Fruit fly (Drosophila melanogaster) whole organism, embryonic: ENCODE measurements around the gene Agxt.

Experiments used
- Atf6 ChIP-seq: fragments of 200-800 bp; sonication (Bioruptor generic); IDR thresholded peaks from 2 replicates; pipeline ENCODE4 v1.3.6; 2022; ENCODE audit warnings: missing biosample characterization, missing genetic modification characterization
- Bdp1 ChIP-seq: fragments of 200-800 bp; sonication (Bioruptor generic); optimal IDR thresholded peaks from 3 replicates; lab custom pipeline; 2016; ENCODE audit warnings: missing biosample characterization, missing genetic modification characterization
- Bteb2 ChIP-seq: fragments of 200-800 bp; sonication (Bioruptor generic); optimal IDR thresholded peaks from 2 replicates; lab custom pipeline; 2016; ENCODE audit warnings: missing biosample characterization, missing genetic modification characterization
- CG11560 ChIP-seq: fragments of 200-800 bp; sonication (Bioruptor generic); IDR thresholded peaks from 3 replicates; pipeline ENCODE4 v1.3.6; 2022; ENCODE audit warnings: missing biosample characterization, missing genetic modification characterization
- CG12744 ChIP-seq: fragments of 200-800 bp; sonication (Bioruptor generic); optimal IDR thresholded peaks from 2 replicates; lab custom pipeline; 2016; ENCODE audit warnings: missing biosample characterization, missing genetic modification characterization
- CG13123 ChIP-seq: fragments of 200-800 bp; sonication (Bioruptor generic); optimal IDR thresholded peaks from 2 replicates; lab custom pipeline; 2016; ENCODE audit warnings: missing biosample characterization, missing genetic modification characterization
- CG13287 ChIP-seq: fragments of 200-800 bp; sonication (Bioruptor generic); IDR thresholded peaks from 2 replicates; pipeline ENCODE4 v1.3.6; 2022; ENCODE audit warnings: missing biosample characterization, missing genetic modification characterization; ENCODE audit not compliant: partially characterized antibody
- CG14710 ChIP-seq: fragments of 200-800 bp; sonication (Bioruptor generic); optimal IDR thresholded peaks from 3 replicates; lab custom pipeline; 2019; ENCODE audit warnings: missing biosample characterization, mild to moderate bottlenecking, missing genetic modification characterization, moderate library complexity
- CG16815 ChIP-seq: fragments of 200-800 bp; sonication (Bioruptor generic); optimal IDR thresholded peaks from 3 replicates; lab custom pipeline; 2017; ENCODE audit warnings: missing biosample characterization, mild to moderate bottlenecking, missing genetic modification characterization
- CG18011 ChIP-seq: fragments of 200-800 bp; sonication (Bioruptor generic); optimal IDR thresholded peaks from 2 replicates; lab custom pipeline; 2017; ENCODE audit warnings: missing biosample characterization, missing genetic modification characterization, mild to moderate bottlenecking, moderate library complexity, missing genotype
- CG18599 ChIP-seq: fragments of 200-800 bp; sonication (Bioruptor generic); optimal IDR thresholded peaks from 3 replicates; lab custom pipeline; 2017; ENCODE audit warnings: missing biosample characterization, missing genetic modification characterization, mild to moderate bottlenecking, moderate library complexity, missing genetic modification reagents
- CG2875 ChIP-seq: fragments of 200-800 bp; sonication (Bioruptor generic); optimal IDR thresholded peaks from 2 replicates; lab custom pipeline; 2017; ENCODE audit warnings: missing biosample characterization, mild to moderate bottlenecking, missing genetic modification characterization, missing genetic modification reagents
- CG32532 ChIP-seq: fragments of 200-800 bp; sonication (Bioruptor generic); IDR thresholded peaks from 2 replicates; pipeline ENCODE4 v1.3.6; 2022; ENCODE audit warnings: missing biosample characterization, missing genetic modification characterization
- CG3726 ChIP-seq: fragments of 200-800 bp; sonication (Bioruptor generic); IDR thresholded peaks from 3 replicates; pipeline ENCODE4, ENCODE4 v1.3.6; 2022; ENCODE audit warnings: missing biosample characterization, missing genetic modification characterization
- CG42726 ChIP-seq: fragments of 200-800 bp; sonication (Bioruptor generic); IDR thresholded peaks from 2 replicates; pipeline ENCODE4 v1.3.6; 2022; ENCODE audit warnings: missing biosample characterization, missing genetic modification characterization; ENCODE audit not compliant: partially characterized antibody
- CG6254 ChIP-seq: fragments of 200-800 bp; sonication (Bioruptor generic); optimal IDR thresholded peaks from 3 replicates; lab custom pipeline; 2017; ENCODE audit warnings: mild to moderate bottlenecking, missing biosample characterization, missing genetic modification reagents, missing genetic modification characterization
- CG7987 ChIP-seq: fragments of 200-800 bp; sonication (Bioruptor generic); optimal IDR thresholded peaks from 2 replicates; lab custom pipeline; 2018; ENCODE audit warnings: missing biosample characterization, mild to moderate bottlenecking, missing genetic modification characterization, moderate library complexity
- CG9609 ChIP-seq: fragments of 200-800 bp; sonication (Bioruptor generic); optimal IDR thresholded peaks from 3 replicates; lab custom pipeline; 2016; ENCODE audit warnings: missing biosample characterization, missing genetic modification characterization
- CG9817 ChIP-seq: fragments of 200-800 bp; sonication (Bioruptor generic); optimal IDR thresholded peaks from 2 replicates; lab custom pipeline; 2018; ENCODE audit warnings: missing biosample characterization, mild to moderate bottlenecking, missing genetic modification characterization, moderate library complexity
- Dek ChIP-seq: fragments of 200-800 bp; sonication (Bioruptor generic); optimal IDR thresholded peaks from 3 replicates; lab custom pipeline; 2019; ENCODE audit warnings: missing biosample characterization, mild to moderate bottlenecking, missing genetic modification characterization, moderate library complexity
- HLHmδ ChIP-seq: fragments of 200-800 bp; sonication (Bioruptor generic); optimal IDR thresholded peaks from 2 replicates; lab custom pipeline; 2018; ENCODE audit warnings: missing biosample characterization, mild to moderate bottlenecking, missing genetic modification characterization, moderate library complexity
- HmgZ ChIP-seq: fragments of 200-800 bp; sonication (Bioruptor generic); optimal IDR thresholded peaks from 2 replicates; lab custom pipeline; 2018; ENCODE audit warnings: missing biosample characterization, mild to moderate bottlenecking, missing genetic modification characterization
- Hr51 ChIP-seq, 2 experiments: fragments of 200-800 bp; sonication (Bioruptor generic); optimal IDR thresholded peaks; 2 replicates in 1 of 2; 3 replicates in 1 of 2; lab custom pipeline; 2016 to 2018; ENCODE audit warnings: missing biosample characterization in 2 of 2, missing genetic modification characterization in 2 of 2, mild to moderate bottlenecking in 1 of 2, moderate library complexity in 1 of 2
- NC2β ChIP-seq: fragments of 200-800 bp; sonication (Bioruptor generic); optimal IDR thresholded peaks from 2 replicates; lab custom pipeline; 2016; ENCODE audit warnings: missing biosample characterization, missing genetic modification characterization
- Optix ChIP-seq: fragments of 200-800 bp; sonication (Bioruptor generic); IDR thresholded peaks from 3 replicates; pipeline ENCODE4 v1.3.6; 2022; ENCODE audit warnings: missing biosample characterization, missing genetic modification characterization
- Ptx1 ChIP-seq: fragments of 200-800 bp; sonication (Bioruptor generic); IDR thresholded peaks from 2 replicates; pipeline ENCODE4 v1.3.6; 2022; ENCODE audit warnings: missing biosample characterization, missing genetic modification characterization
- Ravus ChIP-seq: fragments of 200-800 bp; sonication (Bioruptor generic); IDR thresholded peaks from 2 replicates; pipeline ENCODE4 v1.3.6; 2022; ENCODE audit warnings: missing biosample characterization, missing genetic modification characterization
- Sin3A ChIP-seq: fragments of >200 bp; optimal IDR thresholded peaks from 2 replicates; lab custom pipeline; 2018
- Sry-β ChIP-seq: fragments of 200-800 bp; sonication (Bioruptor generic); optimal IDR thresholded peaks from 2 replicates; lab custom pipeline; 2018; ENCODE audit warnings: missing biosample characterization, mild to moderate bottlenecking, missing genetic modification characterization, moderate library complexity
- Taf1 ChIP-seq: fragments of 200-800 bp; sonication (Bioruptor generic); IDR thresholded peaks from 2 replicates; pipeline ENCODE4 v1.3.6; 2022; ENCODE audit warnings: missing biosample characterization, missing genetic modification characterization
- YL-1 ChIP-seq: fragments of 200-800 bp; sonication (Bioruptor generic); optimal IDR thresholded peaks from 3 replicates; lab custom pipeline; 2017; ENCODE audit warnings: missing biosample characterization, mild to moderate bottlenecking, missing genetic modification characterization
- cas ChIP-seq: fragments of 200-800 bp; sonication (Bioruptor generic); IDR thresholded peaks from 2 replicates; pipeline ENCODE4 v1.3.6; 2022; ENCODE audit warnings: missing biosample characterization, missing genetic modification characterization
- en ChIP-seq: fragments of 200-800 bp; sonication (Bioruptor generic); optimal IDR thresholded peaks from 2 replicates; lab custom pipeline; 2016; ENCODE audit warnings: missing biosample characterization, missing genetic modification characterization
- gcm ChIP-seq: fragments of 200-800 bp; sonication (Bioruptor generic); optimal IDR thresholded peaks from 2 replicates; lab custom pipeline; 2019; ENCODE audit warnings: missing biosample characterization, mild to moderate bottlenecking, missing genetic modification characterization, moderate library complexity
- grau ChIP-seq: fragments of 200-800 bp; optimal IDR thresholded peaks from 3 replicates; lab custom pipeline; 2019; ENCODE audit warnings: missing biosample characterization, mild to moderate bottlenecking, missing genetic modification characterization, moderate library complexity
- hb ChIP-seq: fragments of 200-800 bp; sonication (Bioruptor generic); IDR thresholded peaks from 3 replicates; pipeline ENCODE4 v1.3.6; 2022; ENCODE audit warnings: missing biosample characterization, missing genetic modification characterization; ENCODE audit not compliant: partially characterized antibody
- jing ChIP-seq: fragments of 200-800 bp; sonication (Bioruptor generic); optimal IDR thresholded peaks from 2 replicates; lab custom pipeline; 2018; ENCODE audit warnings: missing biosample characterization, mild to moderate bottlenecking, missing genetic modification characterization
- kni ChIP-seq: fragments of 200-800 bp; sonication (Bioruptor generic); optimal IDR thresholded peaks from 3 replicates; lab custom pipeline; 2017; ENCODE audit warnings: mild to moderate bottlenecking, missing biosample characterization, missing genetic modification reagents, missing genetic modification characterization
- lbe ChIP-seq: fragments of 200-800 bp; sonication (Bioruptor generic); optimal IDR thresholded peaks from 2 replicates; lab custom pipeline; 2016; ENCODE audit warnings: missing biosample characterization, mild to moderate bottlenecking, missing genetic modification characterization
- oc ChIP-seq: fragments of 200-800 bp; sonication (Bioruptor generic); optimal IDR thresholded peaks from 2 replicates; lab custom pipeline; 2018; ENCODE audit warnings: missing biosample characterization, mild to moderate bottlenecking, missing genetic modification characterization, moderate library complexity
- pita ChIP-seq: fragments of 200-800 bp; sonication (Bioruptor generic); optimal IDR thresholded peaks from 2 replicates; lab custom pipeline; 2017; ENCODE audit warnings: missing biosample characterization, mild to moderate bottlenecking, missing genetic modification characterization
- pnt ChIP-seq: fragments of 200-800 bp; sonication (Bioruptor generic); optimal IDR thresholded peaks from 3 replicates; lab custom pipeline; 2016; ENCODE audit warnings: missing biosample characterization, missing genetic modification characterization
- sens ChIP-seq: fragments of 200-800 bp; sonication (Bioruptor generic); peaks from one replicate; lab custom pipeline; 2016; ENCODE audit warnings: missing biosample characterization, missing genetic modification characterization
- sim ChIP-seq: fragments of 200-800 bp; sonication (Bioruptor generic); IDR thresholded peaks from 2 replicates; pipeline ENCODE4 v1.3.6; 2022; ENCODE audit warnings: missing biosample characterization, missing genetic modification characterization
- tin ChIP-seq: fragments of 200-800 bp; sonication (Bioruptor generic); optimal IDR thresholded peaks from 3 replicates; lab custom pipeline; 2016; ENCODE audit warnings: missing biosample characterization, missing genetic modification characterization
- toy ChIP-seq: fragments of 200-800 bp; sonication (Bioruptor generic); IDR thresholded peaks from 2 replicates; pipeline ENCODE4 v1.3.6; 2022; ENCODE audit warnings: missing biosample characterization, missing genetic modification characterization
- tup ChIP-seq: fragments of 200-800 bp; sonication (Bioruptor generic); optimal IDR thresholded peaks from 2 replicates; lab custom pipeline; 2016; ENCODE audit warnings: missing biosample characterization, mild to moderate bottlenecking, missing genetic modification characterization, moderate library complexity
- vnd ChIP-seq: fragments of 200-800 bp; sonication (Bioruptor generic); IDR thresholded peaks from 3 replicates; pipeline ENCODE4 v1.3.6; 2022; ENCODE audit warnings: missing biosample characterization, missing genetic modification characterization; ENCODE audit not compliant: partially characterized antibody
- zen ChIP-seq: fragments of 200-800 bp; sonication (Bioruptor generic); optimal IDR thresholded peaks from 3 replicates; lab custom pipeline; 2018; ENCODE audit warnings: missing biosample characterization, mild to moderate bottlenecking, missing genetic modification characterization, moderate library complexity

Gene Agxt

dm6 chrX:6549428-6550117 lies 20.8 kb downstream of the Agxt start (continued):
- TF ChIP-seq CG11560 (peak; percentile 87), CG2875 (peak; percentile 85), CG6254 (GFP tag; lab: Kevin White, UChicago) (peak; percentile 91), NC2β (GFP tag; lab: Kevin White, UChicago) (peak; percentile 94), Hr51 (GFP tag; optimal IDR thresholded peaks at IDR 0.05; lab: Kevin White, UChicago) (peak; percentile 89 to 93), CG12744 (GFP tag; lab: Kevin White, UChicago) (peak; percentile 97), HmgZ (tag; lab: Kevin White, UChicago) (peak; percentile 95), Ravus (GFP tag; lab: Robert Waterston, UW) (peak; percentile 89), CG13287 (no peak), Taf1 (GFP tag; lab: Robert Waterston, UW) (peak; percentile 95), Optix (GFP tag; lab: Robert Waterston, UW) (peak; percentile 94), HLHmδ (GFP tag; lab: Kevin White, UChicago) (no peak), CG14710 (tag; lab: Kevin White, UChicago) (peak; percentile 91), CG3726 (GFP tag; lab: Robert Waterston, UW) (peak; percentile 92), CG16815 (GFP tag; lab: Kevin White, UChicago) (peak; percentile 89), toy (peak; percentile 86), pnt (GFP tag; lab: Kevin White, UChicago) (peak; percentile 94), CG32532 (peak; percentile 98), sens (peak; percentile 99), Sry-β (GFP tag; lab: Kevin White, UChicago) (peak; percentile 52), tup (peak; percentile 91), Bteb2 (GFP tag; lab: Kevin White, UChicago) (peak; percentile 89), Atf6 (peak; percentile 97), pita (GFP tag; lab: Kevin White, UChicago) (no peak), CG7987 (GFP tag; lab: Kevin White, UChicago) (peak; percentile 90), kni (GFP tag; lab: Kevin White, UChicago) (peak; percentile 43), CG18599 (GFP tag; lab: Kevin White, UChicago) (peak; percentile 98), en (GFP tag; lab: Kevin White, UChicago) (peak; percentile 86), jing (GFP tag; lab: Kevin White, UChicago) (peak; percentile 82), CG9817 (tag; lab: Kevin White, UChicago) (peak; percentile 94), CG9609 (peak; percentile 93), oc (tag; lab: Kevin White, UChicago) (peak; percentile 90), Dek (tag; lab: Kevin White, UChicago) (peak; percentile 92), CG42726 (no peak), CG18011 (peak; percentile 74), Sin3A (lab: Kevin White, UChicago) (no peak), CG13123 (GFP tag; lab: Kevin White, UChicago) (peak; percentile 80), Ptx1 (GFP tag; lab: Robert Waterston, UW) (peak; percentile 94), vnd (GFP tag; lab: Robert Waterston, UW) (no peak), grau (tag; lab: Kevin White, UChicago) (peak; percentile 92), cas (GFP tag; lab: Robert Waterston, UW) (peak; percentile 93), hb (GFP tag; lab: Robert Waterston, UW) (no peak), lbe (peak; percentile 94), gcm (GFP tag; lab: Kevin White, UChicago) (peak; percentile 80), sim (GFP tag; lab: Robert Waterston, UW) (peak; percentile 90), YL-1 (GFP tag; lab: Kevin White, UChicago) (peak; percentile 60), tin (GFP tag; lab: Kevin White, UChicago) (peak; percentile 97), Bdp1 (peak; percentile 84), zen (tag; lab: Kevin White, UChicago) (peak; percentile 97)
